Fruit fly (Drosophila melanogaster): ENCODE measurements around the gene oaf.

DNA sequence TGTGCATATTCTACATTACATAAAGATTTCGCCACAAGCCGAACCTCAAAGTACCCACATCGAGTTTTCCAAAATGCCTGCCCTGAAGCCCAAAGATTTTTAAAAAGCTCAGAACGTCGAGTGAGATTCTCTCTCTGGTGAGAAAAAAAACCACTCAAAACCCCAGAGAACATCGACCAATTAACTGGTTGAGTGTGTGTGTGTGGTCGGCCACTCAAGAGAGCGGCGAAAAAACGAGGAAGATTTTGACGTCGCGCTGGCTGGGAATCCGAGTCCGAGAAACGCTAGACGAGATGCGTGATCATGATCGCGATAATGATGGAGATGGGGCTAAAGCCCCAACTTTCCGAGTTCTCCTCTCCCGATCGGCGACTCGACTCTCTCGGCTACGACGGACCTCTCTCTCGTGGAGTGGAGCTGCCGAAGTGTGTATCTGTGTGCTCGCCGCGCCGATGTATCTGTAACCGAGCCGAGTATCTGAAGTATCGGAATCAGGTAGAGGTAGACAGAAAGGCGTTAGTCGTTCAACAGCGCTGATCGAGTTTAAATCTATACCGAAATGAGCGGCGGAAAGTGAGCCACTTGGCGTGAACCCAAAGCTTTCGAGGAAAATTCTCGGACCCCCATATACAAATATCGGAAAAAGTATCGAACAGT is 41.9 kb upstream of the oaf start:
- TF ChIP-seq CG15710 (tag; optimal IDR thresholded peaks at IDR 0.05) (no peak), CG13204 (GFP tag; optimal IDR thresholded peaks at IDR 0.05) (peak; percentile 26)

Data from whole organism, pupa.